Worm (Caenorhabditis elegans) whole organism, L1 larva: Measurements from ENCODE around the gene mcp-1.
A peak's percentile ranks its signal among the peaks of the same experiment; 100 is the strongest.

Experiments
- C34B4.2 ChIP-seq: sonication (generic microtip); optimal IDR thresholded peaks from 2 replicates; lab custom pipeline; 2017; ENCODE audit warnings: mild to moderate bottlenecking, missing genetic modification characterization, missing compliant biosample characterization
- F16B12.6 ChIP-seq: fragments of 150-350 bp; optimal IDR thresholded peaks from 2 replicates; lab custom pipeline; 2014; ENCODE audit warnings: missing biosample characterization, missing genetic modification characterization
- Y116A8C.19 ChIP-seq: sonication (generic microtip); optimal IDR thresholded peaks from 2 replicates; lab custom pipeline; 2016; ENCODE audit warnings: missing compliant biosample characterization, missing genetic modification characterization, borderline replicate concordance
- aha-1 ChIP-seq: fragments of 150-350 bp; optimal IDR thresholded peaks from 2 replicates; lab custom pipeline; 2014; ENCODE audit warnings: missing biosample characterization, missing genetic modification characterization
- alr-1 ChIP-seq: fragments of 200-800 bp; sonication (Bioruptor generic); optimal IDR thresholded peaks from 2 replicates; lab custom pipeline; 2018; ENCODE audit warnings: borderline replicate concordance, mild to moderate bottlenecking, missing genetic modification characterization, missing compliant biosample characterization
- blmp-1 ChIP-seq: fragments of 150-350 bp; optimal IDR thresholded peaks from 2 replicates; lab custom pipeline; 2014; ENCODE audit warnings: missing biosample characterization, missing genetic modification characterization
- ces-1 ChIP-seq: fragments of 150-350 bp; optimal IDR thresholded peaks from 2 replicates; lab custom pipeline; 2014; ENCODE audit warnings: missing biosample characterization, missing genetic modification reagents, missing genetic modification characterization
- dpl-1 ChIP-seq, 3 experiments: fragments of 150-350 bp in 2 of 3; sonication (generic microtip) in 1 of 3; optimal IDR thresholded peaks; 2 replicates each; lab custom pipeline; 2014 to 2017; ENCODE audit warnings: missing biosample characterization in 3 of 3, missing genetic modification characterization in 3 of 3, missing genetic modification reagents in 3 of 3
- dsc-1 ChIP-seq: sonication (generic microtip); optimal IDR thresholded peaks from 2 replicates; lab custom pipeline; 2016; ENCODE audit warnings: mild to moderate bottlenecking, missing genetic modification characterization, missing compliant biosample characterization
- efl-1 ChIP-seq, 4 experiments: fragments of 150-350 bp; optimal IDR thresholded peaks in 3 of 4; peaks in 1 of 4; 1 replicate in 1 of 4; 2 replicates in 3 of 4; lab custom pipeline; 2014; ENCODE audit warnings: missing biosample characterization in 2 of 4, missing genetic modification characterization in 2 of 4, missing genetic modification reagents in 2 of 4
- efl-3 ChIP-seq: fragments of 200-800 bp; sonication (Bioruptor generic); optimal IDR thresholded peaks from 2 replicates; lab custom pipeline; 2018; ENCODE audit warnings: mild to moderate bottlenecking, missing genetic modification characterization, missing compliant biosample characterization
- elt-2 ChIP-seq: sonication (generic microtip); optimal IDR thresholded peaks from 2 replicates; lab custom pipeline; 2016; ENCODE audit warnings: missing genetic modification characterization, mild to moderate bottlenecking, inconsistent platforms, missing compliant biosample characterization, missing genetic modification reagents
- elt-3 ChIP-seq, 6 experiments: fragments of 150-350 bp in 1 of 6; sonication (generic microtip); optimal IDR thresholded peaks; 2 replicates each; lab custom pipeline; 2017 to 2018; ENCODE audit warnings: missing biosample characterization in 6 of 6, missing genetic modification characterization in 6 of 6, inconsistent platforms in 1 of 6
- lin-14 ChIP-seq: fragments of 200-800 bp; sonication (Bioruptor generic); optimal IDR thresholded peaks from 2 replicates; lab custom pipeline; 2018; ENCODE audit warnings: mild to moderate bottlenecking, missing genetic modification characterization, moderate library complexity, missing compliant biosample characterization
- lin-39 ChIP-seq: fragments of 150-350 bp; optimal IDR thresholded peaks from 2 replicates; lab custom pipeline; 2014; ENCODE audit warnings: missing biosample characterization, missing genetic modification reagents, missing genetic modification characterization
- lsy-2 ChIP-seq, 2 experiments: fragments of 150-350 bp; optimal IDR thresholded peaks; 2 replicates each; lab custom pipeline; 2014; ENCODE audit warnings: missing biosample characterization in 2 of 2, missing genetic modification characterization in 2 of 2
- mab-9 ChIP-seq: fragments of 200-800 bp; sonication (Bioruptor generic); IDR thresholded peaks from 2 replicates; pipeline ENCODE4 v1.3.6; 2022; ENCODE audit warnings: missing genetic modification reagents, missing genetic modification characterization, missing compliant biosample characterization
- mef-2 ChIP-seq: fragments of 150-350 bp; optimal IDR thresholded peaks from 2 replicates; lab custom pipeline; 2014; ENCODE audit warnings: missing biosample characterization, missing genetic modification characterization
- nhr-12 ChIP-seq: sonication (generic microtip); optimal IDR thresholded peaks from 2 replicates; lab custom pipeline; 2017; ENCODE audit warnings: missing biosample characterization, missing genetic modification characterization
- nhr-19 ChIP-seq: fragments of 200-800 bp; sonication (Bioruptor generic); conservative IDR thresholded peaks from 2 replicates; pipeline ENCODE4 v1.3.6; 2022; ENCODE audit warnings: missing genetic modification characterization, missing compliant biosample characterization
- nhr-28 ChIP-seq: fragments of 150-350 bp; optimal IDR thresholded peaks from 2 replicates; lab custom pipeline; 2014; ENCODE audit warnings: missing biosample characterization, missing genetic modification characterization
- nhr-47 ChIP-seq: sonication (generic microtip); optimal IDR thresholded peaks from 2 replicates; lab custom pipeline; 2016; ENCODE audit warnings: mild to moderate bottlenecking, missing genetic modification characterization, moderate library complexity, missing compliant biosample characterization
- nhr-71 ChIP-seq: sonication (generic microtip); optimal IDR thresholded peaks from 2 replicates; lab custom pipeline; 2016; ENCODE audit warnings: mild to moderate bottlenecking, missing genetic modification characterization, moderate library complexity, missing compliant biosample characterization
- nhr-77 ChIP-seq: fragments of 150-350 bp; optimal IDR thresholded peaks from 2 replicates; lab custom pipeline; 2014; ENCODE audit warnings: missing biosample characterization, missing genetic modification characterization
- nhr-84 ChIP-seq: sonication (generic microtip); optimal IDR thresholded peaks from 2 replicates; lab custom pipeline; 2017; ENCODE audit warnings: missing biosample characterization, missing genetic modification characterization
- nhr-85 ChIP-seq: sonication (generic microtip); peaks from one replicate; lab custom pipeline; 2016; ENCODE audit warnings: missing genetic modification characterization, inconsistent platforms, missing compliant biosample characterization
- nhr-90 ChIP-seq: sonication (generic microtip); optimal IDR thresholded peaks from 2 replicates; lab custom pipeline; 2016; ENCODE audit warnings: mild to moderate bottlenecking, missing genetic modification characterization, missing compliant biosample characterization; ENCODE audit not compliant: poor library complexity
- tlp-1 ChIP-seq: fragments of 150-350 bp; optimal IDR thresholded peaks from 2 replicates; lab custom pipeline; 2014; ENCODE audit warnings: missing biosample characterization, missing genetic modification characterization
- unc-86 ChIP-seq: sonication (generic microtip); optimal IDR thresholded peaks from 2 replicates; lab custom pipeline; 2016; ENCODE audit warnings: missing genetic modification characterization, missing compliant biosample characterization
- unc-98 ChIP-seq: fragments of 200-800 bp; sonication (Bioruptor generic); IDR thresholded peaks from 2 replicates; pipeline ENCODE4 v1.3.6; 2022; ENCODE audit warnings: missing genetic modification characterization, missing compliant biosample characterization
- vab-15 ChIP-seq: sonication (generic microtip); optimal IDR thresholded peaks from 2 replicates; lab custom pipeline; 2017; ENCODE audit warnings: missing genotype, mild to moderate bottlenecking, missing genetic modification characterization, missing compliant biosample characterization
- ztf-11 ChIP-seq, 2 experiments: sonication (generic microtip); optimal IDR thresholded peaks; 2 replicates each; lab custom pipeline; 2016 to 2017; ENCODE audit warnings: missing genetic modification characterization in 2 of 2, missing biosample characterization in 1 of 2, missing compliant biosample characterization in 1 of 2

mcp-1 gene

DNA sequence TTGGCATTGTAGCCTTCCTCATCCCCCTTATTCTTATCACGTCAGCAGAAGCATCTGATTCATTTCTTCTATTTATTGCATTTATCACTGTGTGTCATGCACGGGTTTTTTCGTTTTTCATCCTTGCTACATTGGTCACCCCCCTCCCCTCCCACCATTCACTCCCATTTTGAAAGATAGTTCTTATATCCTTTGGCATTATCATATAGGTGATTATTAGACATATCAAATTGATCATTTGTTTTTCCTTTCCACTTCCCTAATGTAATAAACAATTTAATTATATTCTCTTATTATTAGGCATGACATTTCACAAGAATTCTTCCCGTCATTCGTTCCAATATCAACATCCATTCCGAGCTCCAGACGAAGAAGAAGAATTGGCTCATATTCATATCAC lies 10.5 kb upstream of the mcp-1 start, which contains the start of gene M03F8.1:
Gene M03F8.1 (plus strand): TSS at position 301 of the 400 bp plus-strand sequence.
- TF ChIP-seq nhr-90 (tag; lab: Kevin White, UChicago), result no peak
- TF ChIP-seq unc-86, result no peak
- TF ChIP-seq F16B12.6 (tag; lab: Kevin White, UChicago), result no peak
- TF ChIP-seq blmp-1 (tag; lab: Kevin White, UChicago), result peak; percentile 31
- TF ChIP-seq tlp-1 (tag; lab: Kevin White, UChicago), result no peak
- TF ChIP-seq nhr-85 (tag; lab: Kevin White, UChicago), result no peak
- TF ChIP-seq, all 84 proteins: peak for 1

DNA sequence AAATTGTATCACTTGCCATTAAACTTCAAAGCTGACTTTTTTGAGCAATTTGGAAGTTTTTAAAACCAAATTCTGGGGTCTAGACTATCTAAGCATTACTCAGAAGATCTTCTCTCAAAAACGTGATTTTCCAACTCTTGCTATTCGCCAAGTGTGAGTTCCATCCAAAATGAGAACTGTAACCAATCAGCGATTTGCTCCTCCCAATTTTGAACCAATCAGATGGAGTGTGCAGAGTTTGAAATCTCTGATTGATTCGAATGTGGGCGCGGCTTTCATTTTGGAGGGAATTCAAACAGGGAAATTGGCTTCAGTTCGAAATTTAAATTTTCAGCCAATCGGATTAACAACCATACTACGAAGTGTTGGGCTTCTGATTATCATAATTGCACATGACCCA lies 8.5 kb upstream of the mcp-1 start:
- TF ChIP-seq nhr-71 (tag; lab: Kevin White, UChicago) (no peak), vab-15 (tag; lab: Kevin White, UChicago) (no peak), nhr-84 (tag; lab: Kevin White, UChicago) (no peak), F16B12.6 (tag; lab: Kevin White, UChicago) (no peak), ces-1 (GFP tag; lab: Kevin White, UChicago) (no peak), lin-39 (tag; lab: Kevin White, UChicago) (no peak), elt-3 (tag; optimal IDR thresholded peaks at IDR 0.05; lab: Kevin White, UChicago) (no peak), nhr-77 (tag; lab: Kevin White, UChicago) (no peak), alr-1 (tag; lab: Kevin White, UChicago) (no peak), nhr-19 (no peak), efl-3 (GFP tag; lab: Kevin White, UChicago) (no peak), nhr-47 (tag; lab: Kevin White, UChicago) (no peak), nhr-12 (tag; lab: Kevin White, UChicago) (no peak), lsy-2 (tag; optimal IDR thresholded peaks at IDR 0.05; lab: Kevin White, UChicago) (no peak)

DNA sequence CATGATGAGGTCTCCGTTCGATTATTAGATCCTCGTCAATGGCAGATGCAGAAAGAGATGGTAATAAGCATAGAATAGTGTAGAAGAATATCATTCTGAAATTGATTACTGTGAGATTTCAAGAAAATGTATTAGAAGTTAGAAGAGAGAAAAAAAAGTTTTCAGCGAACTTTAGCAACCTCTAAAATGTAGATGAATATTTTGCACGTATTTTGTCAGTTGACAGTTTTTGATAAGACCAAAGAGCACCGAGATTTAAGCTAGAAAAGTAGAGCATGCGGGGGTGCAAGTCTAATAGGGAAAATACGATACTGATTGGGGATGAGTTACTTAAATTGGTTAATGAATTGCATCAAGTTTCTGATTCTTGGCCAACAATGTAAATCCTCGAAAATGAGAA lies 6.9 kb upstream of the mcp-1 start, which contains the start of gene M03F8.6:
Gene M03F8.6 (minus strand): TSS at position 101 of the 400 bp plus-strand sequence.
- TF ChIP-seq aha-1 (no peak), mab-9 (GFP tag; lab: Robert Waterston, UW) (no peak)
- TF ChIP-seq, all 84 proteins: peak for 0

DNA sequence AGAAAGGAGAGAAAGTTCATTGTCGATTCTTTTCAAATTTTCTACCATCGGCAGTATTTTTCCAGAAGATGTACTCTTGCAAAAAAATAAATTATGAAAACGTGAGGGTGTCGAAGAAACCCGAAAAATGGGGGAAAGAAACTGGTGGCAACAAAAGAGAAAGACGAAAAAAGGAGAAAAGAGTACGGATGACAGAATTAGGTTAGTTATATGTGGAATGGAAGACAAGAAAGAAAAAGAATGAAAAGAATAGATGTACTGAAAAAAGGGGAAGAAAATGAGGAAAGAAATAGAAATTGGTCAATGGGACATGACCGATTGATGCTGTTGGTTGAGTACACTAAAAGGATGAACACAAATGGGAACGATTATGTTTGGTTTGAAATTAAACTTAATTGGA lies 6.0 kb upstream of the mcp-1 start:
- TF ChIP-seq unc-98 (GFP tag; lab: Robert Waterston, UW) (no peak), nhr-28 (tag; lab: Kevin White, UChicago) (no peak), lin-14 (GFP tag; lab: Kevin White, UChicago) (peak; percentile 47), blmp-1 (tag; lab: Kevin White, UChicago) (peak; percentile 8), Y116A8C.19 (tag; lab: Kevin White, UChicago) (no peak), efl-1 (optimal IDR thresholded peaks at IDR 0.05; lab: Kevin White, UChicago) (no peak), efl-1 (GFP tag; optimal IDR thresholded peaks at IDR 0.05 in 1 of 2; lab: Kevin White, UChicago) (peak in 1 of 2 experiments; percentile 39)

DNA sequence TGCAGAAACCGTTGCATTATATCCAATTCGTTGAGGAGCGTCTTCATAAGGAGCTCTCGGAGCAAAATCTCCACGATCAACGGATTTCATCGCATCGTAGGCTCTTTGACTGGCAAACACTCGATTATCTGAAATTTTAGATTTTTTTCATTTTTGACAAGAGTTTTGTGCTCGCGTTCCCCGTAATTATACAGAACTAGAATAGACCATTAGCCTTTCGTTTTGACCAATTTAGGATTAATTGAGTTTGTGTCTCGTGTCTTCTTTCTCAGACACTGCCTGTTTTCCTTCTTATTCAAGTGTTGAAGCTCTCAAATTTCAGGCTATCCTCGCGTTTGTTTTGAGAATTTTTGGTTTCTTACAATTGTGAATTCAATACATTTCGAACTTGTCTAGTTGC lies 1.5 kb downstream of the mcp-1 start:
- TF ChIP-seq mef-2 (no peak), nhr-28 (tag; lab: Kevin White, UChicago) (no peak), dsc-1 (tag; lab: Kevin White, UChicago) (no peak), elt-2 (tag; lab: Kevin White, UChicago) (no peak), C34B4.2 (tag; lab: Kevin White, UChicago) (no peak), mab-9 (GFP tag; lab: Robert Waterston, UW) (no peak), nhr-19 (no peak), alr-1 (tag; lab: Kevin White, UChicago) (no peak), dpl-1 (GFP tag; optimal IDR thresholded peaks at IDR 0.05; lab: Kevin White, UChicago) (no peak), ztf-11 (tag; optimal IDR thresholded peaks at IDR 0.05; lab: Kevin White, UChicago) (no peak)
- TF ChIP-seq, all 84 proteins: peak for 0
